Worm (Caenorhabditis elegans): Measurements from ENCODE around the gene Y26G10.4.
A peak's percentile ranks its signal among the peaks of the same experiment; 100 is the strongest.

Y26G10.4 gene

ce11 chrV:17728336-17728735 is 29.3 kb upstream of the Y26G10.4 start:
- TF ChIP-seq ceh-9 (tag; optimal IDR thresholded peaks at IDR 0.05) (no peak), R02D3.7 (tag; optimal IDR thresholded peaks at IDR 0.05) (no peak), hmg-11 (tag; optimal IDR thresholded peaks at IDR 0.05) (no peak), elt-3 (tag; optimal IDR thresholded peaks at IDR 0.05) (no peak), fkh-10 (GFP tag; optimal IDR thresholded peaks at IDR 0.05) (no peak), tbx-2 (tag; optimal IDR thresholded peaks at IDR 0.05) (no peak), jun-1 (tag; optimal IDR thresholded peaks at IDR 0.05) (no peak), daf-12 (tag; optimal IDR thresholded peaks at IDR 0.05) (no peak), sea-2 (GFP tag; optimal IDR thresholded peaks at IDR 0.05) (no peak), mml-1 (tag; optimal IDR thresholded peaks at IDR 0.05) (no peak), fos-1 (tag; optimal IDR thresholded peaks at IDR 0.05) (no peak), snpc-4 (tag; optimal IDR thresholded peaks at IDR 0.05) (no peak), nhr-43 (tag; optimal IDR thresholded peaks at IDR 0.05; ENCODE audit: poor library complexity, severe bottlenecking) (no peak), nhr-237 (tag; optimal IDR thresholded peaks at IDR 0.05) (no peak), egl-27 (tag; optimal IDR thresholded peaks at IDR 0.05) (no peak), nhr-12 (tag; optimal IDR thresholded peaks at IDR 0.05) (no peak), elt-2 (tag; optimal IDR thresholded peaks at IDR 0.05) (no peak), elt-1 (tag; optimal IDR thresholded peaks at IDR 0.05) (no peak), nhr-11 (tag; optimal IDR thresholded peaks at IDR 0.05) (no peak), ztf-11 (tag; optimal IDR thresholded peaks at IDR 0.05) (no peak)

- TF ChIP-seq ztf-4 (tag; optimal IDR thresholded peaks at IDR 0.05) (no peak), elt-1 (tag; optimal IDR thresholded peaks at IDR 0.05) (no peak), ceh-82 (tag; optimal IDR thresholded peaks at IDR 0.05) (no peak), unc-39 (tag; optimal IDR thresholded peaks at IDR 0.05) (no peak), skn-1 (tag; optimal IDR thresholded peaks at IDR 0.05) (no peak), fkh-10 (GFP tag; optimal IDR thresholded peaks at IDR 0.05) (no peak), nhr-25 (tag; optimal IDR thresholded peaks at IDR 0.05) (no peak), mml-1 (tag; optimal IDR thresholded peaks at IDR 0.05) (no peak), hmg-11 (tag; optimal IDR thresholded peaks at IDR 0.05) (no peak), elt-3 (tag; optimal IDR thresholded peaks at IDR 0.05) (no peak), jun-1 (tag; optimal IDR thresholded peaks at IDR 0.05) (no peak), nhr-237 (tag; optimal IDR thresholded peaks at IDR 0.05) (no peak), nhr-23 (tag; optimal IDR thresholded peaks at IDR 0.05) (no peak), elt-2 (tag; optimal IDR thresholded peaks at IDR 0.05) (no peak)
These were observed 25.7 kb upstream of the Y26G10.4 start, which contains the start of gene fat-5 for ce11 chrV:17724704-17725103. TSS of gene fat-5 (plus strand) at chrV:17725004.

DNA sequence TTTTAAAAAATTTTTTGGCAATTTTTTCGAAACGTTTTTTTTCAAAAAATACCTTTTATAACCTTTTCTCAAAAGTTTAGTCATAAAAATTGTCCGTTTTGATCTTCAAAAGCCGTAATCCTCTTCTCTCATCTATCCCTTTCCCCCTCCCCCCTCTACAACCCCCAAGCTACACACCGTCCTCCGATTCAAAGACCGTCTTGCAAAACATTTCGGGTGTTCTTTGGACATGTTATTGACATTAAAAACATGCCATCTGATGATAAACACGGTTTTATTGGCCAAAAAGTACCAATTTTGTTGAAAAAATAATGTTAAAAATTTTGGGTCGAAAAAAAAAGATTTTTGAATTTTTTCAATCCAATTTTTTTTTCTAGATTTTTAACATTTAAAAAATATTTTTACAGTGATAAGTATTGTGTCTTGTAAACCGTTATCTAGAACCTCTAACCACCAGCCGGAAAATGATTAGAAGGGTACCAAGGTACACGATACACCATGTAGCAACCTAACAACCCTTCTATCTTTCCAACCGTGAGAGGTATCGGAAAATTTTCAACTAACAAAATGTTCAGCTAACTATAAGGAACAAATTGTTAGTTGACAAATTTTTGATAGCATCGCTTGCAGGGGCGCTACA is 24.3 kb upstream of the Y26G10.4 start:
- TF ChIP-seq fos-1 (tag; optimal IDR thresholded peaks at IDR 0.05) (no peak), elt-2 (tag; optimal IDR thresholded peaks at IDR 0.05) (peak; percentile 52), pqm-1 (tag; optimal IDR thresholded peaks at IDR 0.05) (peak; percentile 58), nhr-23 (tag; optimal IDR thresholded peaks at IDR 0.05) (peak; percentile 8), pha-4 (tag; optimal IDR thresholded peaks at IDR 0.05) (peak; percentile 20)

ce11 chrV:17722553-17722952 is 23.6 kb upstream of the Y26G10.4 start:
- TF ChIP-seq ama-1 (optimal IDR thresholded peaks at IDR 0.05) (no peak), fkh-2 (tag; optimal IDR thresholded peaks at IDR 0.05) (no peak), eor-1 (tag; optimal IDR thresholded peaks at IDR 0.05) (no peak), nhr-23 (tag; optimal IDR thresholded peaks at IDR 0.05) (no peak), tbx-2 (tag; optimal IDR thresholded peaks at IDR 0.05) (no peak), R02D3.7 (tag; optimal IDR thresholded peaks at IDR 0.05) (no peak), ztf-11 (tag; optimal IDR thresholded peaks at IDR 0.05) (no peak), nhr-11 (tag; optimal IDR thresholded peaks at IDR 0.05) (no peak), nhr-67 (tag; optimal IDR thresholded peaks at IDR 0.05) (no peak), daf-12 (tag; optimal IDR thresholded peaks at IDR 0.05) (no peak), zag-1 (tag; optimal IDR thresholded peaks at IDR 0.05) (no peak), lin-15B (tag; optimal IDR thresholded peaks at IDR 0.05) (no peak), mml-1 (tag; optimal IDR thresholded peaks at IDR 0.05) (no peak), mdl-1 (tag; optimal IDR thresholded peaks at IDR 0.05) (no peak), nhr-25 (tag; optimal IDR thresholded peaks at IDR 0.05) (no peak), nhr-237 (tag; optimal IDR thresholded peaks at IDR 0.05) (no peak), lsy-12 (tag; optimal IDR thresholded peaks at IDR 0.05) (no peak), nhr-43 (tag; optimal IDR thresholded peaks at IDR 0.05; ENCODE audit: poor library complexity, severe bottlenecking) (no peak)

All from whole organism, L3 larva.